Fruit fly (Drosophila melanogaster) Kc167 (cell line): ENCODE results near the gene CG34242.

Experiments
- Myc ChIP-seq: fragments of >200 bp; optimal IDR thresholded peaks from 2 replicates; lab custom pipeline; 2017; ENCODE audit warnings: missing external identifiers
- Sin3A ChIP-seq: fragments of >200 bp; optimal IDR thresholded peaks from 2 replicates; lab custom pipeline; 2018; ENCODE audit warnings: missing external identifiers
- h ChIP-seq: fragments of >200 bp; optimal IDR thresholded peaks from 3 replicates; lab custom pipeline; 2018; ENCODE audit warnings: missing external identifiers
- insv ChIP-seq: fragments of >200 bp; optimal IDR thresholded peaks from 3 replicates; lab custom pipeline; 2018; ENCODE audit warnings: missing external identifiers
- psq ChIP-seq: fragments of >200 bp; optimal IDR thresholded peaks from 2 replicates; lab custom pipeline; 2017; ENCODE audit warnings: missing external identifiers
- ttk ChIP-seq: sonication (Bioruptor generic); optimal IDR thresholded peaks from 2 replicates; lab custom pipeline; 2017; ENCODE audit warnings: missing external identifiers

DNA sequence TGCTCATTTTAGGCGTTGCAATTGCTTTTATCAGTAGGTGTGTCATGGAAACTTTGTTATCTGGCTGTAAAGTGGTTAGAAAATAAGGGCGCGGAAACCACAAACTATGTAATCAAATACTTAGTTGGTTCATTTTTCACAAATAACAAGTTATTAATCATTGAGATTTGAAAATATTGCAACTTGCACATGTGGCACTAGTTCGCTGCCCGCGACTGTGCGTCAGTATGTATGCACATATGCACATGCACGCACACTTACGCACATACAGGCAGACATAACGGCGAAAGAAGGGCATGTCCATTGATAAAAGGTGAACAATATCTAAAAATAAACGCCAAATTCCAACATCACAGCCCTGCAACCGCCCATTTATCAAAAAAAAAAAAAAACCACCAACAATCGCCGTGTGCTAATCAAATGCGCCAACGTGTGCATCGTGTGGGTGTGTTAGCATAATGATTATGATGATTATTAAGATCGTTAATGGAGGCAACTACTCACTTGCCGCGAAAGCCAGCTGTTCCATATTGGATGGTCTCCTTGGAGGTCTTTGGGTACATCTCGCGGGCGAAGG is 4.3 kb upstream of the CG34242 start:
- TF ChIP-seq insv (no peak), Sin3A (lab: Kevin White, UChicago) (no peak), psq (no peak), h (lab: Kevin White, UChicago) (no peak), Myc (lab: Kevin White, UChicago) (no peak), ttk (lab: Kevin White, UChicago) (no peak)
